Worm (Caenorhabditis elegans) whole organism, young adult: ENCODE data around the gene vps-16.

Source experiments
- B0019.2 ChIP-seq: fragments of 200-800 bp; sonication (Bioruptor generic); conservative IDR thresholded peaks from 2 replicates; pipeline ENCODE4 v1.3.6; 2022; ENCODE audit warnings: missing genetic modification reagents, missing genetic modification characterization, missing compliant biosample characterization
- B0336.3 ChIP-seq: fragments of 200-800 bp; sonication (Bioruptor generic); IDR thresholded peaks from 2 replicates; pipeline ENCODE4 v1.3.6; 2022; ENCODE audit warnings: missing genetic modification characterization, missing compliant biosample characterization
- C06A6.2 ChIP-seq: fragments of 200-800 bp; sonication (Bioruptor generic); conservative IDR thresholded peaks from 2 replicates; pipeline ENCODE4 v1.3.6; 2022; ENCODE audit warnings: missing genetic modification characterization, missing compliant biosample characterization
- D2030.7 ChIP-seq: fragments of 200-800 bp; sonication (Bioruptor generic); IDR thresholded peaks from 2 replicates; pipeline ENCODE4 v1.3.6; 2022; ENCODE audit warnings: missing genetic modification reagents, missing genetic modification characterization, missing compliant biosample characterization
- F52B5.7 ChIP-seq: sonication (generic microtip); optimal IDR thresholded peaks from 2 replicates; lab custom pipeline; 2016; ENCODE audit warnings: mild to moderate bottlenecking, missing genetic modification characterization, missing compliant biosample characterization
- F55B11.4 ChIP-seq: sonication (generic microtip); optimal IDR thresholded peaks from 2 replicates; lab custom pipeline; 2016; ENCODE audit warnings: missing compliant biosample characterization, missing genetic modification characterization, borderline replicate concordance; ENCODE audit not compliant: insufficient read depth
- F57C9.4 ChIP-seq: sonication (generic microtip); optimal IDR thresholded peaks from 2 replicates; lab custom pipeline; 2017; ENCODE audit warnings: mild to moderate bottlenecking, missing genetic modification characterization, missing compliant biosample characterization
- K11D2.4 ChIP-seq: fragments of 200-800 bp; sonication (Bioruptor generic); IDR thresholded peaks from 2 replicates; pipeline ENCODE4 v1.3.6; 2022; ENCODE audit warnings: missing genetic modification reagents, missing genetic modification characterization, missing compliant biosample characterization
- T26A5.8 ChIP-seq: sonication (generic microtip); optimal IDR thresholded peaks from 2 replicates; lab custom pipeline; 2016; ENCODE audit warnings: missing genetic modification characterization, missing compliant biosample characterization
- Y53G8AR.9 ChIP-seq: fragments of 200-800 bp; sonication (Bioruptor generic); conservative IDR thresholded peaks from 2 replicates; pipeline ENCODE4 v1.3.6; 2022; ENCODE audit warnings: missing genetic modification reagents, missing genetic modification characterization, missing compliant biosample characterization
- Y56A3A.18 ChIP-seq: fragments of 200-800 bp; sonication (Bioruptor generic); IDR thresholded peaks from 2 replicates; pipeline ENCODE4 v1.3.6; 2022; ENCODE audit warnings: missing genetic modification reagents, missing genetic modification characterization, missing compliant biosample characterization
- Y67H2A.10 ChIP-seq: fragments of 200-800 bp; sonication (Bioruptor generic); conservative IDR thresholded peaks from 2 replicates; pipeline ENCODE4 v1.3.6; 2022; ENCODE audit warnings: missing genetic modification reagents, missing genetic modification characterization, missing compliant biosample characterization
- Y95B8A.8 ChIP-seq: fragments of 200-800 bp; sonication (Bioruptor generic); IDR thresholded peaks from 2 replicates; pipeline ENCODE4 v1.3.6; 2022; ENCODE audit warnings: missing genetic modification reagents, missing genetic modification characterization, missing compliant biosample characterization
- akir-1 ChIP-seq: fragments of 200-800 bp; sonication (Bioruptor generic); optimal IDR thresholded peaks from 2 replicates; lab custom pipeline; 2018; ENCODE audit warnings: mild to moderate bottlenecking, missing genetic modification characterization, moderate library complexity, missing compliant biosample characterization
- athp-1 ChIP-seq: sonication (generic microtip); optimal IDR thresholded peaks from 2 replicates; lab custom pipeline; 2017; ENCODE audit warnings: mild to moderate bottlenecking, missing genetic modification characterization, missing compliant biosample characterization
- bed-1 ChIP-seq: fragments of 200-800 bp; sonication (Bioruptor generic); IDR thresholded peaks from 2 replicates; pipeline ENCODE4 v1.3.6; 2022; ENCODE audit warnings: missing genetic modification reagents, missing genetic modification characterization, missing compliant biosample characterization
- bed-2 ChIP-seq: fragments of 200-800 bp; sonication (Bioruptor generic); IDR thresholded peaks from 2 replicates; pipeline ENCODE4 v1.3.6; 2022; ENCODE audit warnings: missing genetic modification reagents, missing genetic modification characterization, missing compliant biosample characterization
- ccch-3 ChIP-seq: fragments of 200-800 bp; sonication (Bioruptor generic); optimal IDR thresholded peaks from 2 replicates; lab custom pipeline; 2018; ENCODE audit warnings: mild to moderate bottlenecking, missing genetic modification characterization, missing compliant biosample characterization
- ceh-79 ChIP-seq: sonication (generic microtip); optimal IDR thresholded peaks from 2 replicates; lab custom pipeline; 2017; ENCODE audit warnings: mild to moderate bottlenecking, missing genetic modification characterization, missing compliant biosample characterization
- ceh-91 ChIP-seq: fragments of 200-800 bp; sonication (Bioruptor generic); IDR thresholded peaks from 2 replicates; pipeline ENCODE4 v1.3.6; 2022; ENCODE audit warnings: missing genetic modification reagents, missing genetic modification characterization, missing compliant biosample characterization
- dox-1 ChIP-seq: fragments of 200-800 bp; sonication (Bioruptor generic); IDR thresholded peaks from 2 replicates; pipeline ENCODE4 v1.3.6; 2022; ENCODE audit warnings: missing genetic modification reagents, missing genetic modification characterization, missing compliant biosample characterization
- egl-18 ChIP-seq: fragments of 200-800 bp; sonication (Bioruptor generic); IDR thresholded peaks from 2 replicates; pipeline ENCODE4 v1.3.6; 2022; ENCODE audit warnings: missing genetic modification reagents, missing genetic modification characterization, missing compliant biosample characterization
- hlh-12 ChIP-seq: sonication (generic microtip); optimal IDR thresholded peaks from 2 replicates; lab custom pipeline; 2016; ENCODE audit warnings: missing genetic modification characterization, missing compliant biosample characterization
- hmg-1.2 ChIP-seq: fragments of 200-800 bp; sonication (Bioruptor generic); IDR thresholded peaks from 2 replicates; pipeline ENCODE4 v1.3.6; 2022; ENCODE audit warnings: missing genetic modification reagents, missing genetic modification characterization, missing compliant biosample characterization
- hmg-20 ChIP-seq: fragments of 200-800 bp; sonication (Bioruptor generic); IDR thresholded peaks from 2 replicates; pipeline ENCODE4 v1.3.6; 2022; ENCODE audit warnings: missing genetic modification reagents, missing genetic modification characterization, missing compliant biosample characterization
- hrde-1 ChIP-seq: sonication (generic microtip); optimal IDR thresholded peaks from 2 replicates; lab custom pipeline; 2016; ENCODE audit warnings: missing genetic modification characterization, mild to moderate bottlenecking, missing compliant biosample characterization, moderate library complexity, missing genotype, missing genetic modification reagents, borderline replicate concordance
- hsf-1 ChIP-seq: fragments of 200-800 bp; sonication (Bioruptor generic); IDR thresholded peaks from 2 replicates; pipeline ENCODE4 v1.3.6; 2022; ENCODE audit warnings: missing genetic modification reagents, missing genetic modification characterization, missing compliant biosample characterization
- let-526 ChIP-seq: fragments of 200-800 bp; sonication (Bioruptor generic); IDR thresholded peaks from 2 replicates; pipeline ENCODE4 v1.3.6; 2022; ENCODE audit warnings: missing genetic modification reagents, missing genetic modification characterization, missing compliant biosample characterization
- let-607 ChIP-seq, 2 experiments: fragments of 200-800 bp in 1 of 2; sonication (Bioruptor generic) in 1 of 2; sonication (generic microtip) in 1 of 2; optimal IDR thresholded peaks; 2 replicates each; lab custom pipeline; 2016 to 2018; ENCODE audit warnings: mild to moderate bottlenecking in 2 of 2, missing compliant biosample characterization in 2 of 2, missing genetic modification characterization in 2 of 2, moderate library complexity in 2 of 2, missing genotype in 1 of 2
- lin-26 ChIP-seq: fragments of 200-800 bp; sonication (Bioruptor generic); IDR thresholded peaks from 2 replicates; pipeline ENCODE4 v1.3.6; 2022; ENCODE audit warnings: missing genetic modification reagents, missing genetic modification characterization, missing compliant biosample characterization
- lin-40 ChIP-seq: sonication (generic microtip); optimal IDR thresholded peaks from 2 replicates; lab custom pipeline; 2016; ENCODE audit warnings: missing genetic modification characterization, mild to moderate bottlenecking, missing compliant biosample characterization, missing genotype, missing genetic modification reagents
- lsl-1 ChIP-seq: fragments of 200-800 bp; sonication (Bioruptor generic); optimal IDR thresholded peaks from 2 replicates; lab custom pipeline; 2018; ENCODE audit warnings: mild to moderate bottlenecking, missing genetic modification characterization, moderate library complexity, missing compliant biosample characterization
- madf-6 ChIP-seq: fragments of 200-800 bp; sonication (Bioruptor generic); IDR thresholded peaks from 2 replicates; pipeline ENCODE4 v1.3.6; 2022; ENCODE audit warnings: missing genetic modification reagents, missing genetic modification characterization, missing compliant biosample characterization
- mel-28 ChIP-seq: sonication (generic microtip); optimal IDR thresholded peaks from 2 replicates; lab custom pipeline; 2016; ENCODE audit warnings: borderline replicate concordance, mild to moderate bottlenecking, missing genetic modification characterization, missing compliant biosample characterization
- pbrm-1 ChIP-seq: fragments of 200-800 bp; sonication (Bioruptor generic); IDR thresholded peaks from 2 replicates; pipeline ENCODE4 v1.3.6; 2022; ENCODE audit warnings: missing genetic modification reagents, missing genetic modification characterization, missing compliant biosample characterization
- rcor-1 ChIP-seq: fragments of 200-800 bp; sonication (Bioruptor generic); IDR thresholded peaks from 2 replicates; pipeline ENCODE4 v1.3.6; 2022; ENCODE audit warnings: missing genetic modification reagents, missing genetic modification characterization, missing compliant biosample characterization
- rec-8 ChIP-seq, 2 experiments: sonication (generic microtip); optimal IDR thresholded peaks; 2 replicates each; lab custom pipeline; 2016; ENCODE audit warnings: mild to moderate bottlenecking in 2 of 2, missing genetic modification characterization in 2 of 2, missing genetic modification reagents in 2 of 2, missing genotype in 2 of 2, missing biosample characterization in 1 of 2, missing compliant biosample characterization in 1 of 2, moderate library complexity in 1 of 2
- sea-2 ChIP-seq: fragments of 200-800 bp; sonication (Bioruptor generic); IDR thresholded peaks from 2 replicates; pipeline ENCODE4 v1.3.6; 2022; ENCODE audit warnings: missing genetic modification characterization, missing compliant biosample characterization
- snpc-3.4 ChIP-seq: sonication (generic microtip); optimal IDR thresholded peaks from 2 replicates; lab custom pipeline; 2017; ENCODE audit warnings: missing genetic modification characterization, mild to moderate bottlenecking, missing compliant biosample characterization, antibody characterized with exemption, moderate library complexity, missing genotype, missing genetic modification reagents
- somi-1 ChIP-seq: fragments of 200-800 bp; sonication (Bioruptor generic); optimal IDR thresholded peaks from 2 replicates; lab custom pipeline; 2018; ENCODE audit warnings: mild to moderate bottlenecking, missing genetic modification characterization, missing compliant biosample characterization
- tbx-9 ChIP-seq: sonication (generic microtip); optimal IDR thresholded peaks from 2 replicates; lab custom pipeline; 2016; ENCODE audit warnings: borderline replicate concordance, missing genetic modification characterization, inconsistent platforms, missing compliant biosample characterization
- unc-130 ChIP-seq: sonication (generic microtip); optimal IDR thresholded peaks from 2 replicates; lab custom pipeline; 2016; ENCODE audit warnings: missing genetic modification reagents, missing genetic modification characterization, missing compliant biosample characterization
- ztf-25 ChIP-seq: fragments of 200-800 bp; sonication (Bioruptor generic); IDR thresholded peaks from 2 replicates; pipeline ENCODE4 v1.3.6; 2022; ENCODE audit warnings: missing genetic modification reagents, missing genetic modification characterization, missing compliant biosample characterization
- ztf-26 ChIP-seq: sonication (generic microtip); optimal IDR thresholded peaks from 2 replicates; lab custom pipeline; 2017; ENCODE audit warnings: missing genetic modification characterization, missing compliant biosample characterization
- ztf-3 ChIP-seq: fragments of 200-800 bp; sonication (Bioruptor generic); optimal IDR thresholded peaks from 2 replicates; lab custom pipeline; 2018; ENCODE audit warnings: mild to moderate bottlenecking, missing genetic modification characterization, missing compliant biosample characterization

vps-16 gene

ce11 chrIII:6463679-6464078, 30.6 kb downstream of the vps-16 start, which contains the start of gene dlc-1:
Gene dlc-1 (minus strand): TSS chrIII:6463779.
- TF ChIP-seq Y53G8AR.9, result 0 out of 2 replicates have a peak, but pooled peaks have one; percentile 15
- no peak for TF ChIP-seq Y56A3A.18 (GFP tag; lab: Robert Waterston, UW)
- TF ChIP-seq B0336.3 (GFP tag; lab: Robert Waterston, UW), result no peak
- TF ChIP-seq let-526 (GFP tag; lab: Robert Waterston, UW), result no peak
- no peak for TF ChIP-seq unc-130 (GFP tag; lab: Kevin White, UChicago)
- no peak for TF ChIP-seq K11D2.4 (GFP tag; lab: Robert Waterston, UW)
- no peak for TF ChIP-seq snpc-3.4 (tag; lab: Kevin White, UChicago)
- TF ChIP-seq lin-26 (GFP tag; lab: Robert Waterston, UW), result no peak

DNA sequence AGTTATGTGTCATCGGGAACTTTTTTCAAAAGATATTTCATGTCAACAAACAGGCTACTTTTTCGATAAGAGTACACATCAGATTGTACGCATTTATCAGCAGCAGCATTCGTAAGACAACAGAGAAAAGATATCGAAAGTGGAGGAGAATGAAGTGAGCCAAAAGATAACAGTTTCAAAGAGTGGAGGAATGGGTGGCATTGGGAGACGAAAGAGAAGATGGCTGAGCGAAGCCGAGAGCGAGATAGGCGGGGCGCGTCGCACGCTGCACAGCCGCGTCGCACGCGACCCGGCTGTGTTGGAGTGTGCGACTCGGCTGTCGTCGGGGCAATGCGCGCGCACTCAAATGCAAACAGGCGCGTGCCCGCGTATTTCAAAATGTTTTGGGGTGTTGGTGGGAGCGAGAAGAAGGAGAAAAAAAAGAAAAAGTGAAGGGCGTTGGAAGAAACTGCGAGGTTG, 31.1 kb downstream of the vps-16 start:
- TF ChIP-seq lin-40 (tag; lab: Kevin White, UChicago) (no peak), ztf-26 (tag; lab: Kevin White, UChicago) (peak; percentile 90), hrde-1 (tag; lab: Kevin White, UChicago) (no peak), let-526 (GFP tag; lab: Robert Waterston, UW) (peak; percentile 84), tbx-9 (tag; lab: Kevin White, UChicago) (no peak), dox-1 (GFP tag; lab: Robert Waterston, UW) (peak; percentile 95), hmg-1.2 (GFP tag; lab: Robert Waterston, UW) (peak; percentile 66), mel-28 (tag; lab: Kevin White, UChicago) (peak; percentile 20), akir-1 (GFP tag; lab: Kevin White, UChicago) (peak; percentile 62), ccch-3 (GFP tag; lab: Kevin White, UChicago) (no peak), bed-2 (no peak), athp-1 (tag; lab: Kevin White, UChicago) (peak; percentile 80), Y95B8A.8 (GFP tag; lab: Robert Waterston, UW) (peak; percentile 94), rec-8 (tag; optimal IDR thresholded peaks at IDR 0.05; lab: Kevin White, UChicago) (no peak), pbrm-1 (GFP tag; lab: Robert Waterston, UW) (peak; percentile 93), rcor-1 (GFP tag; lab: Robert Waterston, UW) (peak; percentile 63), Y53G8AR.9 (peak; percentile 88), let-607 (tag; optimal IDR thresholded peaks at IDR 0.05; lab: Kevin White, UChicago) (peak; percentile 83 to 87), F57C9.4 (tag; lab: Kevin White, UChicago) (no peak), D2030.7 (GFP tag; lab: Robert Waterston, UW) (peak; percentile 74), lsl-1 (GFP tag; lab: Kevin White, UChicago) (peak; percentile 66), C06A6.2 (GFP tag; lab: Robert Waterston, UW) (peak; percentile 86), Y67H2A.10 (GFP tag; lab: Robert Waterston, UW) (peak; percentile 83), ztf-3 (GFP tag; lab: Kevin White, UChicago) (peak; percentile 40), T26A5.8 (tag; lab: Kevin White, UChicago) (peak; percentile 82), ceh-91 (GFP tag; lab: Robert Waterston, UW) (peak; percentile 71), madf-6 (GFP tag; lab: Robert Waterston, UW) (peak; percentile 92), F55B11.4 (no peak), ceh-79 (tag; lab: Kevin White, UChicago) (peak; percentile 45), hsf-1 (GFP tag; lab: Robert Waterston, UW) (peak; percentile 80), F52B5.7 (tag; lab: Kevin White, UChicago) (peak; percentile 79), somi-1 (peak; percentile 77), sea-2 (no peak), ztf-25 (GFP tag; lab: Robert Waterston, UW) (peak; percentile 47; the same call in 1 of the 2 replicates), lin-26 (GFP tag; lab: Robert Waterston, UW) (peak; percentile 59; the same call in 1 of the 2 replicates), egl-18 (GFP tag; lab: Robert Waterston, UW) (no peak), B0019.2 (0 out of 2 replicates have a peak, but pooled peaks have one; percentile 17), hlh-12 (tag; lab: Kevin White, UChicago) (no peak), hmg-20 (GFP tag; lab: Robert Waterston, UW) (no peak), unc-130 (GFP tag; lab: Kevin White, UChicago) (no peak), bed-1 (no peak)
